Fruit fly (Drosophila melanogaster): Measurements from ENCODE around the gene CG14692.
A peak's percentile ranks its signal among the peaks of the same experiment; 100 is the strongest.

The CG14692 gene

DNA sequence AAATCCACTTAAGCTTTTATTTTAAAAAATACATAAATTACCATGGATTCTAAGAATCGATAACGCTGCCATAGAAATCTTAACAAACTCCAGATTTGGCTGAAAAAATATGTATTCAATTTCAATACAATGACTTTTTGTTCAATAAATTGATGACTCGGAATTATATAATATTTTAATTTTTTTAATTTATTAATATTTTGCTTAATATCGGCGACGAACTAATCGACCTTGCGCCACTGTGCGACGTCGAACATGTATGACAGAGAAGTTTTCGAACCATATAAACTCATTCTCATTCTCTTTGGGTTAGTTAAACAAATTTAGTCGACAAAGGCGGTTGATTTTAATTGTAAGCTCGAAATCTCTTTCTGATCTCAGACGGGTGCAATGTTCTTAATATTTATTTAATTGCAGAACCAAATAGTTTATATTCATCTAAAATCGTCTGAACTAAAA, 45.8 kb upstream of the CG14692 start, which contains the start of gene CG42394 (continued):
- peak; percentile 87 for TF ChIP-seq Hr3 (GFP tag; optimal IDR thresholded peaks at IDR 0.05)
- TF ChIP-seq Lpt (GFP tag; optimal IDR thresholded peaks at IDR 0.05): no peak
- peak; percentile 58 for TF ChIP-seq Atf-2 (GFP tag; optimal IDR thresholded peaks at IDR 0.05)
- peak; percentile 88 for TF ChIP-seq CG9932 (GFP tag; IDR thresholded peaks at IDR 0.05)
- TF ChIP-seq ems (GFP tag; optimal IDR thresholded peaks at IDR 0.05): peak; percentile 89
- TF ChIP-seq sisA (GFP tag; IDR thresholded peaks at IDR 0.05): peak; percentile 89
- peak; percentile 97 for TF ChIP-seq BtbVII (GFP tag; optimal IDR thresholded peaks at IDR 0.05)
- TF ChIP-seq Xbp1 (GFP tag; optimal IDR thresholded peaks at IDR 0.05): peak; percentile 91
- TF ChIP-seq CG5245 (GFP tag; optimal IDR thresholded peaks at IDR 0.05): peak; percentile 86
- peak; percentile 8; the same call in 1 of the 3 replicates for TF ChIP-seq CG11560 (tag; IDR thresholded peaks at IDR 0.05)
- peak; percentile 90 for TF ChIP-seq fd3F (GFP tag; optimal IDR thresholded peaks at IDR 0.05)
- peak; percentile 97 for TF ChIP-seq CG10147 (GFP tag; optimal IDR thresholded peaks at IDR 0.05)
- TF ChIP-seq nmo (GFP tag; optimal IDR thresholded peaks at IDR 0.05): peak; percentile 98
- peak; percentile 93 for TF ChIP-seq HLH3B (GFP tag; IDR thresholded peaks at IDR 0.05)
- TF ChIP-seq CG14441 (GFP tag; IDR thresholded peaks at IDR 0.05): peak; percentile 93
- peak; percentile 91 for TF ChIP-seq D19B (GFP tag; optimal IDR thresholded peaks at IDR 0.05)
- peak; percentile 87 for TF ChIP-seq gsb (GFP tag; IDR thresholded peaks at IDR 0.05)
- peak; percentile 95 for TF ChIP-seq Dbx (GFP tag; IDR thresholded peaks at IDR 0.05)
- TF ChIP-seq az2 (GFP tag; optimal IDR thresholded peaks at IDR 0.05): peak; percentile 96
- no peak for TF ChIP-seq Hmx (GFP tag; optimal IDR thresholded peaks at IDR 0.05)
- no peak for TF ChIP-seq pita (GFP tag; optimal IDR thresholded peaks at IDR 0.05)
- TF ChIP-seq sqz (GFP tag; optimal IDR thresholded peaks at IDR 0.05): peak; percentile 91
- peak; percentile 79 for TF ChIP-seq CG4707 (GFP tag; optimal IDR thresholded peaks at IDR 0.05)
- peak; percentile 16 for TF ChIP-seq CG8944 (GFP tag; optimal IDR thresholded peaks at IDR 0.05)
- peak; percentile 56 for TF ChIP-seq stwl (tag; optimal IDR thresholded peaks at IDR 0.05)
- peak in 1 of 2 experiments; percentile 94 for TF ChIP-seq Eip74EF (GFP tag; optimal IDR thresholded peaks at IDR 0.05)
- peak; percentile 98 for TF ChIP-seq gem (tag; optimal IDR thresholded peaks at IDR 0.05)
- TF ChIP-seq CG31388 (GFP tag; optimal IDR thresholded peaks at IDR 0.05): peak; percentile 84
- TF ChIP-seq CG18599 (GFP tag; optimal IDR thresholded peaks at IDR 0.05): peak; percentile 98
- peak; percentile 5 for TF ChIP-seq Dp (GFP tag; optimal IDR thresholded peaks at IDR 0.05)
- peak; percentile 95 for TF ChIP-seq Ada2b (GFP tag; IDR thresholded peaks at IDR 0.05)
- TF ChIP-seq CG31441 (GFP tag; IDR thresholded peaks at IDR 0.05): peak; percentile 99
- peak; percentile 77 to 96 for TF ChIP-seq Hr51 (GFP tag; optimal IDR thresholded peaks at IDR 0.05)
- peak; percentile 95 for TF ChIP-seq CG17328 (GFP tag; IDR thresholded peaks at IDR 0.05)
- TF ChIP-seq HLH54F (GFP tag; optimal IDR thresholded peaks at IDR 0.05): peak; percentile 60
- peak; percentile 98 for TF ChIP-seq CG17829 (tag; optimal IDR thresholded peaks at IDR 0.05)
- peak; percentile 85 for TF ChIP-seq CG13123 (GFP tag; optimal IDR thresholded peaks at IDR 0.05)
- TF ChIP-seq ash1 (GFP tag; optimal IDR thresholded peaks at IDR 0.05): no peak
- TF ChIP-seq ssp (GFP tag; IDR thresholded peaks at IDR 0.05): peak; percentile 78
- TF ChIP-seq CG33213 (GFP tag; optimal IDR thresholded peaks at IDR 0.05): peak; percentile 51
- TF ChIP-seq CG13424 (tag; optimal IDR thresholded peaks at IDR 0.05): peak; percentile 95
- no peak for TF ChIP-seq Dfd (GFP tag; optimal IDR thresholded peaks at IDR 0.05)
- peak; percentile 78 for TF ChIP-seq CG10274 (GFP tag; optimal IDR thresholded peaks at IDR 0.05)
- peak; percentile 90 for TF ChIP-seq ac (GFP tag; optimal IDR thresholded peaks at IDR 0.05)
- TF ChIP-seq vvl (GFP tag; IDR thresholded peaks at IDR 0.05): peak; percentile 97
- TF ChIP-seq bcd (GFP tag; optimal IDR thresholded peaks at IDR 0.05): peak; percentile 97
- TF ChIP-seq Mrtf (GFP tag; IDR thresholded peaks at IDR 0.05): peak; percentile 87
- peak; percentile 89 for TF ChIP-seq wor (GFP tag; IDR thresholded peaks at IDR 0.05)
- peak; percentile 90 for TF ChIP-seq tap (tag; optimal IDR thresholded peaks at IDR 0.05)
- peak; percentile 91 for TF ChIP-seq ase (GFP tag; IDR thresholded peaks at IDR 0.05)
- TF ChIP-seq wdn (GFP tag; IDR thresholded peaks at IDR 0.05): peak; percentile 85
